Fruit fly (Drosophila melanogaster): ENCODE measurements around the gene promL.

promL gene

dm6 chr3L:3143383-3143962, 15.9 kb upstream of the promL start, which contains the start of the genes CG11537 and Alg2 (continued):
- TF ChIP-seq sug (tag; optimal IDR thresholded peaks at IDR 0.05) (peak; percentile 4), CG3281 (GFP tag; optimal IDR thresholded peaks at IDR 0.05) (no peak), CG3838 (GFP tag; optimal IDR thresholded peaks at IDR 0.05) (no peak), CG10366 (GFP tag; IDR thresholded peaks at IDR 0.05) (peak; percentile 29), CG30020 (tag; optimal IDR thresholded peaks at IDR 0.05) (peak; percentile 26), CG3407 (GFP tag; optimal IDR thresholded peaks at IDR 0.05) (no peak), Hr3 (GFP tag; optimal IDR thresholded peaks at IDR 0.05) (no peak), ash1 (GFP tag; optimal IDR thresholded peaks at IDR 0.05) (no peak), CG4328 (GFP tag; optimal IDR thresholded peaks at IDR 0.05) (no peak), TFAM (GFP tag; optimal IDR thresholded peaks at IDR 0.05) (no peak), Hey (tag; optimal IDR thresholded peaks at IDR 0.05) (no peak), h (optimal IDR thresholded peaks at IDR 0.05) (no peak), cas (GFP tag; IDR thresholded peaks at IDR 0.05) (no peak), CG11398 (GFP tag; optimal IDR thresholded peaks at IDR 0.05) (no peak), CkIIα-i1 (GFP tag; IDR thresholded peaks at IDR 0.05) (no peak), CG5180 (GFP tag; optimal IDR thresholded peaks at IDR 0.05) (no peak), Ravus (GFP tag; IDR thresholded peaks at IDR 0.05) (no peak), CG10979 (tag; optimal IDR thresholded peaks at IDR 0.05) (peak; percentile 13), CG10462 (GFP tag; optimal IDR thresholded peaks at IDR 0.05) (no peak), Spps (tag; optimal IDR thresholded peaks at IDR 0.05) (no peak), fd3F (GFP tag; optimal IDR thresholded peaks at IDR 0.05) (no peak), shn (GFP tag; optimal IDR thresholded peaks at IDR 0.05) (no peak), bcd (GFP tag; optimal IDR thresholded peaks at IDR 0.05) (peak; percentile 15), CG4424 (GFP tag; optimal IDR thresholded peaks at IDR 0.05) (peak; percentile 11), fd64A (GFP tag; optimal IDR thresholded peaks at IDR 0.05) (no peak), CG8924 (tag; optimal IDR thresholded peaks at IDR 0.05) (peak; percentile 66), CG9215 (GFP tag; IDR thresholded peaks at IDR 0.05) (no peak), seq (GFP tag; IDR thresholded peaks at IDR 0.05) (no peak), pnt (GFP tag; optimal IDR thresholded peaks at IDR 0.05) (no peak), Ets97D (GFP tag; optimal IDR thresholded peaks at IDR 0.05) (peak; percentile 3), onecut (GFP tag; IDR thresholded peaks at IDR 0.05) (no peak), sqz (GFP tag; optimal IDR thresholded peaks at IDR 0.05) (no peak), CG2889 (GFP tag; IDR thresholded peaks at IDR 0.05) (no peak), Opbp (GFP tag; IDR thresholded peaks at IDR 0.05; ENCODE audit: partially characterized antibody) (no peak), CG1529 (GFP tag; optimal IDR thresholded peaks at IDR 0.05) (no peak), Lhr (GFP tag; optimal IDR thresholded peaks at IDR 0.05) (no peak), CG12219 (GFP tag; optimal IDR thresholded peaks at IDR 0.05) (no peak), Nf-YC (tag; optimal IDR thresholded peaks at IDR 0.05) (peak; percentile 41), jing (GFP tag; optimal IDR thresholded peaks at IDR 0.05) (no peak), CG16863 (GFP tag; optimal IDR thresholded peaks at IDR 0.05) (no peak), Hr39 (optimal IDR thresholded peaks at IDR 0.05) (no peak), CG10209 (GFP tag; optimal IDR thresholded peaks at IDR 0.05) (peak; percentile 34), CG17612 (GFP tag; IDR thresholded peaks at IDR 0.05) (no peak), salm (tag; optimal IDR thresholded peaks at IDR 0.05) (no peak), Dek (tag; optimal IDR thresholded peaks at IDR 0.05) (peak; percentile 12), D19B (GFP tag; optimal IDR thresholded peaks at IDR 0.05) (no peak), CG18011 (GFP tag; optimal IDR thresholded peaks at IDR 0.05) (no peak), CG6654 (GFP tag; optimal IDR thresholded peaks at IDR 0.05) (no peak), chinmo (GFP tag; IDR thresholded peaks at IDR 0.05; ENCODE audit: partially characterized antibody) (no peak), gsb-n (tag; optimal IDR thresholded peaks at IDR 0.05) (no peak), pb (GFP tag; optimal IDR thresholded peaks at IDR 0.05) (no peak), CG1647 (GFP tag; optimal IDR thresholded peaks at IDR 0.05) (no peak)
